Fruit fly (Drosophila melanogaster) whole organism, prepupa: ENCODE measurements around the gene D2hgdh.

Experiments used
- Blimp-1 ChIP-seq: fragments of 200-800 bp; sonication (Bioruptor generic); optimal IDR thresholded peaks from 3 replicates; lab custom pipeline; 2017; ENCODE audit warnings: missing biosample characterization, missing genetic modification characterization, mild to moderate bottlenecking, moderate library complexity, missing genetic modification reagents
- CG11294 ChIP-seq: fragments of 200-800 bp; sonication (Bioruptor generic); IDR thresholded peaks from 2 replicates; pipeline ENCODE4 v1.3.6; 2022; ENCODE audit warnings: missing biosample characterization, missing genetic modification characterization
- CG11762 ChIP-seq: fragments of 200-800 bp; sonication (Bioruptor generic); optimal IDR thresholded peaks from 3 replicates; lab custom pipeline; 2016; ENCODE audit warnings: missing biosample characterization, missing genetic modification characterization; ENCODE audit not compliant: insufficient read depth
- CG11902 ChIP-seq: fragments of 200-800 bp; sonication (Bioruptor generic); optimal IDR thresholded peaks from 3 replicates; lab custom pipeline; 2016; ENCODE audit warnings: missing biosample characterization, missing genetic modification characterization
- CG15336 ChIP-seq: fragments of 200-800 bp; sonication (Bioruptor generic); IDR thresholded peaks from 2 replicates; pipeline ENCODE4 v1.3.6; 2022; ENCODE audit warnings: missing biosample characterization, missing genetic modification characterization
- CG16779 ChIP-seq: fragments of 200-800 bp; sonication (Bioruptor generic); optimal IDR thresholded peaks from 3 replicates; lab custom pipeline; 2017; ENCODE audit warnings: missing biosample characterization, mild to moderate bottlenecking, missing genetic modification characterization
- CG31627 ChIP-seq: fragments of 200-800 bp; sonication (Bioruptor generic); optimal IDR thresholded peaks from 3 replicates; lab custom pipeline; 2016; ENCODE audit warnings: missing biosample characterization, missing genetic modification characterization
- CG32006 ChIP-seq: fragments of 200-800 bp; sonication (Bioruptor generic); optimal IDR thresholded peaks from 3 replicates; lab custom pipeline; 2017; ENCODE audit warnings: missing biosample characterization, mild to moderate bottlenecking, missing genetic modification characterization
- CG34406 ChIP-seq: fragments of 200-800 bp; sonication (Bioruptor generic); optimal IDR thresholded peaks from 3 replicates; lab custom pipeline; 2016; ENCODE audit warnings: missing biosample characterization, missing genetic modification characterization
- CG3919 ChIP-seq: fragments of 200-800 bp; sonication (Bioruptor generic); optimal IDR thresholded peaks from 3 replicates; lab custom pipeline; 2016; ENCODE audit warnings: missing biosample characterization, missing genetic modification characterization
- CG4318 ChIP-seq: fragments of 200-800 bp; sonication (Bioruptor generic); optimal IDR thresholded peaks from 3 replicates; lab custom pipeline; 2017; ENCODE audit warnings: missing biosample characterization, mild to moderate bottlenecking, missing genetic modification characterization
- CG6276 ChIP-seq: fragments of 200-800 bp; sonication (Bioruptor generic); optimal IDR thresholded peaks from 2 replicates; lab custom pipeline; 2017; ENCODE audit warnings: missing biosample characterization, mild to moderate bottlenecking, missing genetic modification characterization
- CG6808 ChIP-seq: fragments of 200-800 bp; sonication (Bioruptor generic); optimal IDR thresholded peaks from 3 replicates; lab custom pipeline; 2017; ENCODE audit warnings: missing biosample characterization, missing genetic modification characterization, mild to moderate bottlenecking, moderate library complexity, missing genetic modification reagents
- CG6854 ChIP-seq: fragments of 200-800 bp; sonication (Bioruptor generic); optimal IDR thresholded peaks from 2 replicates; lab custom pipeline; 2017; ENCODE audit warnings: missing biosample characterization, mild to moderate bottlenecking, missing genetic modification characterization
- CG8119 ChIP-seq: fragments of 200-800 bp; sonication (Bioruptor generic); IDR thresholded peaks from 3 replicates; pipeline ENCODE4 v1.3.6; 2022; ENCODE audit warnings: missing biosample characterization, missing genetic modification characterization
- CG8319 ChIP-seq: fragments of 200-800 bp; sonication (Bioruptor generic); optimal IDR thresholded peaks from 3 replicates; lab custom pipeline; 2016; ENCODE audit warnings: missing biosample characterization, missing genetic modification characterization
- CG8632 ChIP-seq: fragments of 200-800 bp; sonication (Bioruptor generic); optimal IDR thresholded peaks from 3 replicates; lab custom pipeline; 2016; ENCODE audit warnings: missing biosample characterization, missing genetic modification characterization
- CG9139 ChIP-seq: fragments of 200-800 bp; sonication (Bioruptor generic); optimal IDR thresholded peaks from 3 replicates; lab custom pipeline; 2017; ENCODE audit warnings: missing biosample characterization, mild to moderate bottlenecking, missing genetic modification characterization
- Eip75B ChIP-seq: fragments of 200-800 bp; sonication (Bioruptor generic); optimal IDR thresholded peaks from 3 replicates; lab custom pipeline; 2016; ENCODE audit warnings: missing biosample characterization, missing genetic modification characterization
- Eip78C ChIP-seq: fragments of 200-800 bp; sonication (Bioruptor generic); peaks from one replicate; lab custom pipeline; 2016; ENCODE audit warnings: missing biosample characterization, missing genetic modification characterization
- Eip93F ChIP-seq: fragments of 200-800 bp; sonication (Bioruptor generic); optimal IDR thresholded peaks from 2 replicates; lab custom pipeline; 2016; ENCODE audit warnings: missing biosample characterization, mild to moderate bottlenecking, missing genetic modification characterization
- Ets21C ChIP-seq: fragments of 200-800 bp; sonication (Bioruptor generic); optimal IDR thresholded peaks from 3 replicates; lab custom pipeline; 2016; ENCODE audit warnings: missing biosample characterization, missing genetic modification characterization
- Ets96B ChIP-seq: fragments of 200-800 bp; optimal IDR thresholded peaks from 2 replicates; lab custom pipeline; 2019; ENCODE audit warnings: missing biosample characterization, mild to moderate bottlenecking, missing genetic modification characterization, moderate library complexity
- Gug ChIP-seq: fragments of 200-800 bp; sonication (Bioruptor generic); IDR thresholded peaks from 2 replicates; pipeline ENCODE4 v1.3.6; 2022; ENCODE audit warnings: missing biosample characterization, missing genetic modification characterization
- Hr38 ChIP-seq: sonication (Bioruptor generic); optimal IDR thresholded peaks from 2 replicates; lab custom pipeline; 2016; ENCODE audit warnings: missing biosample characterization, missing genetic modification characterization
- Hr39 ChIP-seq: fragments of 200-800 bp; sonication (Bioruptor generic); optimal IDR thresholded peaks from 2 replicates; lab custom pipeline; 2016; ENCODE audit warnings: missing biosample characterization, missing genetic modification characterization
- Hr4 ChIP-seq: fragments of 200-800 bp; sonication (Bioruptor generic); optimal IDR thresholded peaks from 3 replicates; lab custom pipeline; 2016; ENCODE audit warnings: missing biosample characterization, missing genetic modification characterization
- Lpt ChIP-seq: fragments of 200-800 bp; sonication (Bioruptor generic); optimal IDR thresholded peaks from 3 replicates; lab custom pipeline; 2016; ENCODE audit warnings: missing biosample characterization, missing genetic modification characterization
- Met ChIP-seq: fragments of 200-800 bp; sonication (Bioruptor generic); optimal IDR thresholded peaks from 3 replicates; lab custom pipeline; 2016; ENCODE audit warnings: missing biosample characterization, missing genetic modification characterization
- OdsH ChIP-seq: fragments of 200-800 bp; sonication (Bioruptor generic); optimal IDR thresholded peaks from 3 replicates; lab custom pipeline; 2016; ENCODE audit warnings: missing biosample characterization, missing genetic modification characterization
- Smox ChIP-seq: fragments of 200-800 bp; sonication (Bioruptor generic); optimal IDR thresholded peaks from 3 replicates; lab custom pipeline; 2016; ENCODE audit warnings: missing biosample characterization, missing genetic modification characterization
- Sox102F ChIP-seq: fragments of 200-800 bp; sonication (Bioruptor generic); optimal IDR thresholded peaks from 2 replicates; lab custom pipeline; 2016; ENCODE audit warnings: missing biosample characterization, mild to moderate bottlenecking, missing genetic modification characterization
- Sox14 ChIP-seq: fragments of 200-800 bp; sonication (Bioruptor generic); optimal IDR thresholded peaks from 3 replicates; lab custom pipeline; 2016; ENCODE audit warnings: missing biosample characterization, missing genetic modification characterization
- achi ChIP-seq: fragments of 200-800 bp; sonication (Bioruptor generic); optimal IDR thresholded peaks from 3 replicates; lab custom pipeline; 2016; ENCODE audit warnings: missing biosample characterization, missing genetic modification characterization
- acj6 ChIP-seq: fragments of 200-800 bp; sonication (Bioruptor generic); optimal IDR thresholded peaks from 3 replicates; lab custom pipeline; 2016; ENCODE audit warnings: missing biosample characterization, missing genetic modification characterization
- cyc ChIP-seq: fragments of 200-800 bp; sonication (Bioruptor generic); optimal IDR thresholded peaks from 3 replicates; lab custom pipeline; 2016; ENCODE audit warnings: missing biosample characterization, missing genetic modification characterization
- dac ChIP-seq: fragments of 200-800 bp; sonication (Bioruptor generic); optimal IDR thresholded peaks from 2 replicates; lab custom pipeline; 2017; ENCODE audit warnings: missing biosample characterization, mild to moderate bottlenecking, missing genetic modification characterization
- eg ChIP-seq: fragments of 200-800 bp; sonication (Bioruptor generic); IDR thresholded peaks from 3 replicates; pipeline ENCODE4 v1.3.6; 2022; ENCODE audit warnings: missing biosample characterization, missing genetic modification characterization
- esn ChIP-seq: fragments of 200-800 bp; sonication (Bioruptor generic); optimal IDR thresholded peaks from 2 replicates; lab custom pipeline; 2016; ENCODE audit warnings: missing biosample characterization, mild to moderate bottlenecking, missing genetic modification characterization, moderate library complexity
- fd59A ChIP-seq: fragments of 200-800 bp; sonication (Bioruptor generic); optimal IDR thresholded peaks from 2 replicates; lab custom pipeline; 2017; ENCODE audit warnings: missing biosample characterization, mild to moderate bottlenecking, missing genetic modification characterization, missing genetic modification reagents
- fd85E ChIP-seq: fragments of 200-800 bp; sonication (Bioruptor generic); optimal IDR thresholded peaks from 3 replicates; lab custom pipeline; 2016; ENCODE audit warnings: missing biosample characterization, missing genetic modification characterization
- fkh ChIP-seq: fragments of 200-800 bp; sonication (Bioruptor generic); optimal IDR thresholded peaks from 3 replicates; lab custom pipeline; 2017; ENCODE audit warnings: missing biosample characterization, mild to moderate bottlenecking, missing genetic modification characterization, moderate library complexity
- lz ChIP-seq: fragments of 200-800 bp; sonication (Bioruptor generic); optimal IDR thresholded peaks from 3 replicates; lab custom pipeline; 2016; ENCODE audit warnings: missing biosample characterization, missing genetic modification characterization
- pdm3 ChIP-seq: fragments of 200-800 bp; sonication (Bioruptor generic); optimal IDR thresholded peaks from 3 replicates; lab custom pipeline; 2016; ENCODE audit warnings: missing biosample characterization, missing genetic modification characterization
- salr ChIP-seq, 2 experiments: fragments of 200-800 bp; sonication (Bioruptor generic); optimal IDR thresholded peaks; 3 replicates each; lab custom pipeline; 2016 to 2018; ENCODE audit warnings: missing biosample characterization in 2 of 2, missing genetic modification characterization in 2 of 2, mild to moderate bottlenecking in 1 of 2
- ss ChIP-seq, 2 experiments: fragments of 200-800 bp; sonication (Bioruptor generic); optimal IDR thresholded peaks; 2 replicates in 1 of 2; 3 replicates in 1 of 2; lab custom pipeline; 2017 to 2018; ENCODE audit warnings: mild to moderate bottlenecking in 2 of 2, missing biosample characterization in 2 of 2, missing genetic modification characterization in 2 of 2, moderate library complexity in 1 of 2
- svp ChIP-seq: fragments of 200-800 bp; sonication (Bioruptor generic); peaks from one replicate; lab custom pipeline; 2016; ENCODE audit warnings: missing biosample characterization, missing genetic modification characterization
- topi ChIP-seq: fragments of 200-800 bp; sonication (Bioruptor generic); optimal IDR thresholded peaks from 3 replicates; lab custom pipeline; 2016; ENCODE audit warnings: missing biosample characterization, missing genetic modification characterization
- vri ChIP-seq: fragments of 200-800 bp; sonication (Bioruptor generic); optimal IDR thresholded peaks from 3 replicates; lab custom pipeline; 2016; ENCODE audit warnings: missing biosample characterization, mild to moderate bottlenecking, missing genetic modification characterization

D2hgdh gene

DNA sequence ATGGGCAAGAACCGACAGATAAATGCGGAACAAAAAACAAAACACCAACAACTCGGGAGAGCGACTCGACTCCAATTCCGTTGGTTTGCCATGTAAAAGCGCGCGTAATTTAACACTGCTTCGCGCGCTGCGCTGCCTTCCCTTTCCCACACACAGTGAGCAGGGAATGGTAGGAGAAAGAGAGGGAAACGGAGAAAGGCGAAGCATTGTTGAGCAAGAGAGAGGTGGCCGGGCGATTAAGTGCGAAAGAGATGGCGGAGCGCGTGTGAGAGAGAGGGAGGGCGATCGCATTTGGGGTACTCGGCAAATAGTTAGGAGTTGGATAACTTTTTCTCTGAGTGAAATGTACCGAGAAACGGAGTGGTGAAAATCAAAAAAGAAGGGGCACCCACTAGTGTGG is 14.6 kb downstream of the D2hgdh start (continued):
- TF ChIP-seq CG16779 = no peak
- TF ChIP-seq Lpt = peak; percentile 41
- no peak for TF ChIP-seq Ets96B (tag; lab: Kevin White, UChicago)
- TF ChIP-seq CG32006 = peak; percentile 30
- no peak for TF ChIP-seq dac (GFP tag; lab: Kevin White, UChicago)
- no peak for TF ChIP-seq fd59A (GFP tag; lab: Kevin White, UChicago)
- no peak for TF ChIP-seq lz (GFP tag; lab: Kevin White, UChicago)

DNA sequence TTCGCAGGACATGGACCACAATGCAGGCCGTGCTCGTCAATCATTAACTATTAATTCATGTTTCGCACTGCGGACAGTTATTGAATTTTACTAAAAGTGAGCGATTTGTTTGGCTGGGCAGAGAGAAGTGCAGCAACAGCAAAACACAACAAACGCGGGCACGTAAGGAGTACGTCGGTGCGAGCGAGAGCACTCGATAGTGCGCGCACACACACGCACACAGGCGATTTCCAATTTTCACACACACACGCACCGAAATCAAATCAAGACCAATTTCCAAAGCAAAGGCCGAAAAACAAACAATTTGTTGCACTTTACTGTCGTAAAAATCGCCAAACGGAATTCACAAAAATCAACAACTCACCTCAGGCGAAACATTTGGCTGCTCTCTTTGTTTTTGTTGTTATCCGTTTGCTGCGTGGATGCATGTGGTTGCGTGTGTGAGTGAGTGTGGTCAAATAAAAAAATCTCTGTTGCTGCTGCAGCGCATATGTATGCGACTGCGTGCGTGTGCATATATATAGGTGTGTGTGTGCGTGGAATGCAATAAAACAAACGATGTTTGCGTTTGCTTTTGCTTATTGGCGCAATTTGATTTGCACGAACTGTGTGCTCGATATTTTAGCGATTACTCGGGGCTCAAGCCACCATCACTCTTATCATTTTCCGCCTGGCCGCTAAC is 16.8 kb downstream of the D2hgdh start:
- TF ChIP-seq Eip78C (GFP tag; lab: Kevin White, UChicago) (peak; percentile 22), CG6276 (no peak), CG16779 (no peak), CG4318 (GFP tag; lab: Kevin White, UChicago) (no peak), Hr4 (no peak), CG11762 (GFP tag; lab: Kevin White, UChicago) (no peak), CG32006 (peak; percentile 4), esn (peak; percentile 1), CG6808 (GFP tag; lab: Kevin White, UChicago) (no peak), CG9139 (GFP tag; lab: Kevin White, UChicago) (no peak), CG11294 (GFP tag; lab: Robert Waterston, UW) (no peak), CG15336 (no peak), cyc (GFP tag; lab: Kevin White, UChicago) (no peak), Sox102F (GFP tag; lab: Kevin White, UChicago) (no peak), svp (GFP tag; lab: Kevin White, UChicago) (no peak), lz (GFP tag; lab: Kevin White, UChicago) (no peak), Ets21C (GFP tag; lab: Kevin White, UChicago) (no peak), vri (GFP tag; lab: Kevin White, UChicago) (no peak), Eip93F (GFP tag; lab: Kevin White, UChicago) (no peak), CG6854 (no peak), ss (GFP tag; optimal IDR thresholded peaks at IDR 0.05; lab: Kevin White, UChicago) (peak in 1 of 2 experiments; percentile 41), CG8319 (no peak), Ets96B (tag; lab: Kevin White, UChicago) (no peak), Smox (GFP tag; lab: Kevin White, UChicago) (no peak), Hr38 (no peak), Met (GFP tag; lab: Kevin White, UChicago) (no peak), Gug (GFP tag; lab: Robert Waterston, UW) (no peak), fd85E (no peak), CG8632 (GFP tag; lab: Kevin White, UChicago) (no peak), OdsH (GFP tag; lab: Kevin White, UChicago) (no peak), fd59A (GFP tag; lab: Kevin White, UChicago) (no peak), pdm3 (GFP tag; lab: Kevin White, UChicago) (no peak), fkh (GFP tag; lab: Kevin White, UChicago) (peak; percentile 42), achi (no peak), salr (GFP tag; optimal IDR thresholded peaks at IDR 0.05; lab: Kevin White, UChicago) (no peak), Blimp-1 (GFP tag; lab: Kevin White, UChicago) (no peak), CG34406 (GFP tag; lab: Kevin White, UChicago) (no peak), Hr39 (GFP tag; lab: Kevin White, UChicago) (no peak), Eip75B (GFP tag; lab: Kevin White, UChicago) (no peak), CG3919 (GFP tag; lab: Kevin White, UChicago) (no peak), CG31627 (no peak), Sox14 (GFP tag; lab: Kevin White, UChicago) (peak; percentile 17), CG8119 (0 out of 3 replicates have a peak, but pooled peaks have one; percentile 32), eg (GFP tag; lab: Robert Waterston, UW) (no peak), topi (no peak), CG11902 (no peak), acj6 (no peak)
